Worm (Caenorhabditis elegans): ENCODE data around the gene npr-33.

The npr-33 gene

DNA sequence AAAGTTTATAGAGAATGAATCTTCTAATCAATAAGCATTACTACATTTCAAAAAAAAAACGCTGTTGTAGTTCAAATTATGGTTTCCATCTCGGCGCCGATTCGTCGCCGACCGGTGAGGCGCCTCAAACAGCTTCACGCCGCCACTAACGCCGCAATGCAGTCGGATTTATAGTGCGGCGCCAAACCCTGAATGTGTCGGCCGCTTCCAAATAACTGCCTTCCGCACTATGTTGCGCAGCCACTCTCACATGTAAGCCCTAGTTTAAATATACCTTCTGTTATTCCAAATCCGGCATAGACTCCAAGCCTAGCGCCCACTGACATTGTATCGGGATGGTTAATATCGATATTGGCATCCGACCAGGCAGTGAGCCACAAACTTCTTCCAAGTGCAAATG, 22.4 kb downstream of the npr-33 start:
- no peak for TF ChIP-seq flt-1 (GFP tag; IDR thresholded peaks at IDR 0.05)
- TF ChIP-seq tbx-11 (GFP tag; IDR thresholded peaks at IDR 0.05) = no peak
- no peak for TF ChIP-seq F13C5.2 (tag; optimal IDR thresholded peaks at IDR 0.05)
- no peak for TF ChIP-seq sea-1 (GFP tag; conservative IDR thresholded peaks at IDR 0.05)
- TF ChIP-seq pes-1 (GFP tag; IDR thresholded peaks at IDR 0.05) = no peak
- no peak for TF ChIP-seq aly-1 (tag; optimal IDR thresholded peaks at IDR 0.05)
- no peak for TF ChIP-seq scrt-1 (GFP tag; IDR thresholded peaks at IDR 0.05)
- TF ChIP-seq ceh-36 (tag; optimal IDR thresholded peaks at IDR 0.05) = no peak
- no peak for TF ChIP-seq B0310.2 (tag; optimal IDR thresholded peaks at IDR 0.05)
- TF ChIP-seq hmbx-1 (tag; optimal IDR thresholded peaks at IDR 0.05) = no peak
- no peak for TF ChIP-seq hnd-1 (tag; optimal IDR thresholded peaks at IDR 0.05)
- no peak for TF ChIP-seq ceh-13 (GFP tag; optimal IDR thresholded peaks at IDR 0.05)
- TF ChIP-seq tbx-37 (GFP tag; conservative IDR thresholded peaks at IDR 0.05) = no peak
- TF ChIP-seq hmg-4 (GFP tag; optimal IDR thresholded peaks at IDR 0.05) = no peak
- no peak for TF ChIP-seq ets-7 (tag; optimal IDR thresholded peaks at IDR 0.05)
- no peak for TF ChIP-seq tra-4 (tag; optimal IDR thresholded peaks at IDR 0.05)
- no peak for TF ChIP-seq ama-1 (optimal IDR thresholded peaks at IDR 0.05)

DNA sequence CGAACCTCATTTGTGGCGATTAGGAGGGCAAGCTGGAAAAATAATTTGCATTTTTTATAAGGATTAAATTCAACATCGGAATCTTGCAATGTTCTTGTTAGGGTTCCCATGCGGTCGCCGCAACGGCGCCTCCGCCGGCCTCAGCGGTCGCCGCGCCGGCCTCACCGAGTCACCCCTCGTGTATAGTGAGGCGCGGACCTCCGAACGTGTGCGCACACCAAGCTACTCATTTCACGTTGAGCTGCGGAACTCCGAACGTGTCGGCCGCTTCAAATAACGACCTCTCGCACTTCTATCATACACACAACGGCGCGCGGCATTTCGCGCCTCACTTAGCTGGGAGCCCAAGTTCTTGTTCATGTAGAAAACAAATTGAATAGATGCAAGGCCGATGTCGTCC, 27.4 kb downstream of the npr-33 start:
- no peak for TF ChIP-seq tra-4 (tag; optimal IDR thresholded peaks at IDR 0.05)
- no peak for TF ChIP-seq ama-1 (optimal IDR thresholded peaks at IDR 0.05)
- TF ChIP-seq flt-1 (GFP tag; IDR thresholded peaks at IDR 0.05) = no peak
- TF ChIP-seq sea-1 (GFP tag; conservative IDR thresholded peaks at IDR 0.05) = no peak
- no peak for TF ChIP-seq hmbx-1 (tag; optimal IDR thresholded peaks at IDR 0.05)
- no peak for TF ChIP-seq B0310.2 (tag; optimal IDR thresholded peaks at IDR 0.05)

- TF ChIP-seq scrt-1 (GFP tag; IDR thresholded peaks at IDR 0.05) (no peak), ama-1 (optimal IDR thresholded peaks at IDR 0.05) (no peak), hnd-1 (tag; optimal IDR thresholded peaks at IDR 0.05) (no peak), tbx-11 (GFP tag; IDR thresholded peaks at IDR 0.05) (no peak), B0310.2 (tag; optimal IDR thresholded peaks at IDR 0.05) (no peak), tra-4 (tag; optimal IDR thresholded peaks at IDR 0.05) (no peak), F13C5.2 (tag; optimal IDR thresholded peaks at IDR 0.05) (no peak)
Measured at ce11 chrX:15939224-15939623, 28.8 kb downstream of the npr-33 start, which contains the start of gene mrp-3. Gene mrp-3 (minus strand): TSS chrX:15939324.

ce11 chrX:15939759-15940334, 29.4 kb downstream of the npr-33 start:
- no peak for TF ChIP-seq tra-4 (tag; optimal IDR thresholded peaks at IDR 0.05)
- TF ChIP-seq ceh-13 (GFP tag; optimal IDR thresholded peaks at IDR 0.05) = no peak
- TF ChIP-seq B0310.2 (tag; optimal IDR thresholded peaks at IDR 0.05) = no peak
- TF ChIP-seq hnd-1 (tag; optimal IDR thresholded peaks at IDR 0.05) = no peak
- no peak for TF ChIP-seq ets-7 (tag; optimal IDR thresholded peaks at IDR 0.05)
- no peak for TF ChIP-seq scrt-1 (GFP tag; IDR thresholded peaks at IDR 0.05)
- TF ChIP-seq hmg-4 (GFP tag; optimal IDR thresholded peaks at IDR 0.05) = no peak
- no peak for TF ChIP-seq flt-1 (GFP tag; IDR thresholded peaks at IDR 0.05)
- TF ChIP-seq aly-1 (tag; optimal IDR thresholded peaks at IDR 0.05) = no peak
- TF ChIP-seq ceh-36 (tag; optimal IDR thresholded peaks at IDR 0.05) = no peak
- no peak for TF ChIP-seq hmbx-1 (tag; optimal IDR thresholded peaks at IDR 0.05)
- no peak for TF ChIP-seq tbx-37 (GFP tag; conservative IDR thresholded peaks at IDR 0.05)
- TF ChIP-seq pes-1 (GFP tag; IDR thresholded peaks at IDR 0.05) = no peak
- TF ChIP-seq sea-1 (GFP tag; conservative IDR thresholded peaks at IDR 0.05) = no peak
- TF ChIP-seq F13C5.2 (tag; optimal IDR thresholded peaks at IDR 0.05) = no peak

ce11 chrX:15943709-15944108, 33.3 kb downstream of the npr-33 start, which contains the start of gene mec-5:
Gene mec-5 (plus strand): TSS chrX:15944009.
- TF ChIP-seq F13C5.2 (tag; optimal IDR thresholded peaks at IDR 0.05) (no peak), pes-1 (GFP tag; IDR thresholded peaks at IDR 0.05) (no peak), hnd-1 (tag; optimal IDR thresholded peaks at IDR 0.05) (no peak), ama-1 (optimal IDR thresholded peaks at IDR 0.05) (no peak), aly-1 (tag; optimal IDR thresholded peaks at IDR 0.05) (no peak), tbx-37 (GFP tag; conservative IDR thresholded peaks at IDR 0.05) (no peak), tra-4 (tag; optimal IDR thresholded peaks at IDR 0.05) (no peak), scrt-1 (GFP tag; IDR thresholded peaks at IDR 0.05) (no peak), ceh-36 (tag; optimal IDR thresholded peaks at IDR 0.05) (no peak), ets-7 (tag; optimal IDR thresholded peaks at IDR 0.05) (no peak), sea-1 (GFP tag; conservative IDR thresholded peaks at IDR 0.05) (no peak)

DNA sequence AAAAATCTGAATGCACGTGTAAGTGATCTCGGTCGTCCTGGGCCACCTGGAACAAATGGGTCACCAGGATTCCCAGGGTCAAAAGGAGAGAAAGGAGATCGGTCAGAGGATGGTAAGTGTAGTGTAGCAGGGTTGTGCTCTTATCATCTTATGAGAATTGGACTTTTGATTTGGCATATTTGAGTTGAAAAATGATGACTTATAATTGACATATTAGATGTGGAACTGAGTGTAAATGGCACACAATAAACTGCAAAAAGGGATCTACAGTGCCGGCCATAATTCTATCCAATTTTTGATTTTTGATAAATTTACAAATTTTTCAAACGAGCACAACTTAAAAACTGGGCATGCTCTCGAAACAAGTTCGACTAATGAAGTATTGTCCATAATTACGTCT, 33.8 kb downstream of the npr-33 start:
- TF ChIP-seq pes-1 (GFP tag; IDR thresholded peaks at IDR 0.05) (no peak), aly-1 (tag; optimal IDR thresholded peaks at IDR 0.05) (no peak), F13C5.2 (tag; optimal IDR thresholded peaks at IDR 0.05) (no peak), hmbx-1 (tag; optimal IDR thresholded peaks at IDR 0.05) (no peak), flt-1 (GFP tag; IDR thresholded peaks at IDR 0.05) (no peak), B0310.2 (tag; optimal IDR thresholded peaks at IDR 0.05) (no peak), ets-7 (tag; optimal IDR thresholded peaks at IDR 0.05) (no peak), ceh-13 (GFP tag; optimal IDR thresholded peaks at IDR 0.05) (no peak), scrt-1 (GFP tag; IDR thresholded peaks at IDR 0.05) (no peak), hmg-4 (GFP tag; optimal IDR thresholded peaks at IDR 0.05) (no peak), tra-4 (tag; optimal IDR thresholded peaks at IDR 0.05) (no peak), tbx-11 (GFP tag; IDR thresholded peaks at IDR 0.05) (no peak)

DNA sequence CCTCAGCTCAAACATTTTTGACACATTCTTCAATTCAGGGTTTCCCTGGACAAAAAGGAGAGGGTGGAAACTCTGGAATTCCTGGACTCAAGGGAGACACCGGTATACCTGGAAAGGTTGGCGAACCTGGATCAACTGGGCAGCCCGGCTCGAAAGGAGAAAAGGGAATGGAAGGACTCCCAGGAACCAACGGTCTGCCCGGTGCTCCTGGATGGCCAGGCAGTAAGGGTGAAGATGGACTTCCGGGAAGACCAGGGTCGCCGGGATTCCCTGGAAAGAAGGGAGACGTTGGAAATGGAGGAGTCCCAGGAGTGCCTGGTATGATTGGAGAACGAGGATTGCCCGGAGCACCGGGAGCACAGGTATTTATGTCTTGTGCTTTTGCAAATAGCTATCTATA, 35.4 kb downstream of the npr-33 start:
- TF ChIP-seq B0310.2 (tag; optimal IDR thresholded peaks at IDR 0.05) (no peak), ama-1 (optimal IDR thresholded peaks at IDR 0.05) (no peak), ets-7 (tag; optimal IDR thresholded peaks at IDR 0.05) (no peak), pes-1 (GFP tag; IDR thresholded peaks at IDR 0.05) (no peak), flt-1 (GFP tag; IDR thresholded peaks at IDR 0.05) (no peak), ceh-13 (GFP tag; optimal IDR thresholded peaks at IDR 0.05) (no peak), tbx-11 (GFP tag; IDR thresholded peaks at IDR 0.05) (no peak), hmbx-1 (tag; optimal IDR thresholded peaks at IDR 0.05) (no peak), tbx-37 (GFP tag; conservative IDR thresholded peaks at IDR 0.05) (no peak), ceh-36 (tag; optimal IDR thresholded peaks at IDR 0.05) (no peak), hnd-1 (tag; optimal IDR thresholded peaks at IDR 0.05) (no peak), hmg-4 (GFP tag; optimal IDR thresholded peaks at IDR 0.05) (no peak), tra-4 (tag; optimal IDR thresholded peaks at IDR 0.05) (no peak), scrt-1 (GFP tag; IDR thresholded peaks at IDR 0.05) (no peak), sea-1 (GFP tag; conservative IDR thresholded peaks at IDR 0.05) (no peak), F13C5.2 (tag; optimal IDR thresholded peaks at IDR 0.05) (no peak), aly-1 (tag; optimal IDR thresholded peaks at IDR 0.05) (no peak)
